Fruit fly (Drosophila melanogaster): ENCODE data around the gene CG17568.

Gene CG17568

DNA sequence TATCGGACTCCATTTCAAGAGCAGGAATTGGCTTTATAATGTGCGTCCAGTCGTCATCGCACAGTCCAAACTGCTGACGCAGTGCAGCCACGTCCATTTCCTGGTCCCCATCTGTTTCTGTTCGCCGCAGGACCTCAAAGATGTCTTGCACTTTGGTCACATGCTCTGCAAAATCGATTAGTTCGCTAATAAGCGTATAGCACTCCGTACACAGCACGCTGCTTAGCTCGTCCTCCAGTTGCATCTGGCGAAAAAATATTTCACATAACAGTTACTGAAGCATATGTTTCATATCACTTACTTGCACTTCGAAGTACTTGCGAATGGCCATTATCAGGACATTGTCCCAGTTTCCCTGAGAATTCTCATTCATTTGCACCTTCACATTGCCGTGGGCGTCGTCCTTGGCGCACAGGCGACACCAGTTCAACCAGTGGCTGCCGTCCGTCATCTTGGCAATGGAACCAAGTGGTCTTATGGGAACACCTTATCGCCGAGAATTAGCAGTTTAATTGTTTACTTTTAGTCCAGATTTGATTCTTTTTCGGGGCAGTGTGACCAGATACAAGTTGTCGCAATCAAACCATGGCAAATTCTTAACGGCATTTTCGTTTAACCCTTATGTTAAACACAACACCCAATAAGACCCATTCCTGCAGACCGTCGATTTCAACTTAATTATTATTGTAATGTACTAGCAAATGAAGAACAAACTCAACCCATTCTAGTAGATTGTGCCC is at the start of gene CG17568:
Gene CG17568, minus strand, starts transcription at position 550 of the 740 bp plus-strand sequence.
- TF ChIP-seq Myc (optimal IDR thresholded peaks at IDR 0.05) (no peak), Sin3A (optimal IDR thresholded peaks at IDR 0.05) (no peak), insv (optimal IDR thresholded peaks at IDR 0.05) (no peak), psq (optimal IDR thresholded peaks at IDR 0.05) (no peak), h (optimal IDR thresholded peaks at IDR 0.05) (no peak), ttk (optimal IDR thresholded peaks at IDR 0.05) (no peak)

DNA sequence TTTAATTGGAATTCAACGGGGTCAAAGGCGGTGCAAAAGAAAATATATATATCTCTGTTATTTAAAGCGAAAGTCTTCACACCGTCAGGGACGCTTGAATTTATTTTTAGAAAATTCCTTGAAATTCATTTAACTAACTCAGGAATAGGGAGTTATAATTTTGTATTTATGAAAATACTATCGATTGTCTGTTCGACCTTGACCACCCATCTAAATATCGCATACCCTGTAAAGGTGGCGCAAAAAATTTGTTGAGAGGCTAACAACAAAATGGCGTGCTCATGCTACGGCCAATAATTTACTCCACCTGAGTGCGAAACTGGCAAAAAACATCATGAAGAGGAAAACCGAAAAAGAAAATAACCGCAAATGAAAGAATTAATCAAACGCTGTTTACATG is 49.0 kb upstream of the CG17568 start:
- no peak for TF ChIP-seq ttk (optimal IDR thresholded peaks at IDR 0.05)
- no peak for TF ChIP-seq psq (optimal IDR thresholded peaks at IDR 0.05)
- TF ChIP-seq Sin3A (optimal IDR thresholded peaks at IDR 0.05) = no peak
- TF ChIP-seq h (optimal IDR thresholded peaks at IDR 0.05) = no peak
- TF ChIP-seq insv (optimal IDR thresholded peaks at IDR 0.05) = no peak
- no peak for TF ChIP-seq Myc (optimal IDR thresholded peaks at IDR 0.05)

DNA sequence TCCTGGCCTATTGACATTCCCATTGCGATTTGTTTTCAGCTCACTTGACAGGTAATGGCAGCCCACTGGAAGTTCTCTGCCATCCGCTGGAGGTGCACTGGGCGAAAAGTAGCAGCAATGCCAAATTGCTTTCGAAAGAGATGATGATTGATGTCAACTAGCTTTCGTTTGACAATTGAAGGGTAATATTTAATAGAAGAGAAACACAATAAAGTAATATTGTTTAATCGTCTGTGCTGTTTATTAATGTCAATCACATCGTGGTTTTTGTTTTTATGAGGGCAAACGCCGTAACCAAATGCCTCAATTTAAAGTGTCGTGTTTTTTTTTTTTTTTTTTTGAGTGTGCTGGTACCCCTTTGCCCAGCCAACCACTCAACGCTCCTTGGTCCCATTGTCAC is 47.6 kb upstream of the CG17568 start:
- TF ChIP-seq insv (optimal IDR thresholded peaks at IDR 0.05) (no peak), h (optimal IDR thresholded peaks at IDR 0.05) (no peak), Myc (optimal IDR thresholded peaks at IDR 0.05) (no peak), Sin3A (optimal IDR thresholded peaks at IDR 0.05) (no peak), psq (optimal IDR thresholded peaks at IDR 0.05) (no peak), ttk (optimal IDR thresholded peaks at IDR 0.05) (no peak)

DNA sequence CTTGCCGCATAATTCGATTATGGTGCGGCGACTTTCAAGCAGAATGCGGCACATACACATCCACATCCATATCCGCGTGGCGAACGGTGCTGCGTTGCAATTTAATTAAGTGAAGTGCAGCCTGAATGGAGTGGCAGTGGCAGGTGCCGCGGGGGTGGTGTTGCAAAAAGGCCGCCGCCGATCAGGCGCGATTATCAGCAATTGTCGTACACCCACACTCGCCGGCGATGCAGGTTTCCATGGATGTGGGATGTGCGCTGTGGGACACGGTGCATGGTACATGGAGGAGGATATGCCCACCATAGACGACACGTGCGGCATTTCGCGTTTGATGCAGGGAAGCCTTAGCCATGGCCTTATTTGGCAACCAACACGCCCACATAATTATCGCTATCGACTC is 46.2 kb upstream of the CG17568 start:
- TF ChIP-seq insv (optimal IDR thresholded peaks at IDR 0.05) (no peak), Myc (optimal IDR thresholded peaks at IDR 0.05) (no peak), ttk (optimal IDR thresholded peaks at IDR 0.05) (no peak), psq (optimal IDR thresholded peaks at IDR 0.05) (no peak), Sin3A (optimal IDR thresholded peaks at IDR 0.05) (no peak), h (optimal IDR thresholded peaks at IDR 0.05) (no peak)

DNA sequence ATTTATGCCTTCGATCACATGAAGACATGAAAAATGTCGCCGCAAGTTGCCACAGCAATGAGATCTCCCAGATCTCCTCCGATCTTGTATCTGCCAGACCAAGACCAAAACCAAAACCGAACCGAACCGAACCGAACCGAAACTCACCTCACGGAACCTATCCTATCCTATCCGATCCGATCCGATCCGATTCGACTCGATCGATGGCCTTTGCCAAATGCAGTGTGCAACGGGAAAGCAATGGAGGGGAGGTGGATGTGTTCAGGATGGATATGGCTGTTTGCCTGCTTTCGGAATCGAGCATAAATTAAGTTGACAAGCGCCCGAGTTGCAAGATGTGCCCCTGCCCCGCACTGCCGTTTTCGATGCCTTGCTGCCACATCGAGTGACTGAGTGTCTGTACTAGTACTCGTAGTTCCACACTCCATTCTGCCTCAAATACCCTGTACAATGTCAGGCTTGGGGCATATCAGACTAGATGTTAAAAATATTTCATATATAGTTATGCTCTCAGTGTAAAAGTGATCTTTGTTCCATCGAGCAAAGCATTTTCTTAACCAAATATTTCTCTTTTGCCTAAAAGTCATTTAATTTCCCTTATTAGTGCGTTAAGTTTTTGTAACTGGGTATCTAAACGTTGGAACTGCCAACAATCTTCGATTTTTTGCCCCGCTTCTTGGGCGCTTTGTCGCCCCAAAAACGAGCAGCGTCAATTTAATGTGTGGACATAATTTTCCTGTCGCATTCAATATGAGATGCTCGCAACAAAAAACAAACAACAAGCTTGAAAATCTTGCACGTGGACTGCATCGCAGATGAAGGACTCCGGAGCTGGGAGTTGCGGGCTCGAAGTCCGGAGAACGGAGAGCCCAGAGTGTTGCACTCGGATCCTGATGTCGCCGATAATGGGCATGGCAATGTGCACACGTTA is 44.7 kb upstream of the CG17568 start:
- TF ChIP-seq psq (optimal IDR thresholded peaks at IDR 0.05) (no peak), ttk (optimal IDR thresholded peaks at IDR 0.05) (no peak), Sin3A (optimal IDR thresholded peaks at IDR 0.05) (no peak), Myc (optimal IDR thresholded peaks at IDR 0.05) (no peak), h (optimal IDR thresholded peaks at IDR 0.05) (no peak), insv (optimal IDR thresholded peaks at IDR 0.05) (no peak)

DNA sequence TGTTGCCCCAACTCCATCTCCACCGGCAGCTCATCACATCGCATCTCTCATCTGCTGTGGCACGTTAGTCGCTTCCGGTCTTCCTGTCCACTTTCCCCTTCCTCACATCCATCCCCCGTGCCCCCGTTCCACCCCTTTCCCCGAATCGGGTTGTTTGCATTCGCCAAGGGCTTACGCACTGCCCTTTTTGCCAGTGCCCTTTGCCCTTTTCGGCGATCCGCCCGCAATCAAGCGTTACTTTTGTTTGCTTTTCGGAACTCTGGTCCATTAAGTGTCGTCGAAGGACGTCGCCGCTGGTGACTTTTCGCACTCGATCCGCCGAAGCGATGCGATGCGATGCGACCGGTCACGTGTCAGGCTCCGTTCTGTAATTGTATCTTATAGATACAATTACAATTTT is 40.8 kb upstream of the CG17568 start:
- no peak for TF ChIP-seq h (optimal IDR thresholded peaks at IDR 0.05)
- TF ChIP-seq psq (optimal IDR thresholded peaks at IDR 0.05) = no peak
- TF ChIP-seq insv (optimal IDR thresholded peaks at IDR 0.05) = no peak
- TF ChIP-seq ttk (optimal IDR thresholded peaks at IDR 0.05) = no peak
- no peak for TF ChIP-seq Myc (optimal IDR thresholded peaks at IDR 0.05)
- TF ChIP-seq Sin3A (optimal IDR thresholded peaks at IDR 0.05) = no peak

DNA sequence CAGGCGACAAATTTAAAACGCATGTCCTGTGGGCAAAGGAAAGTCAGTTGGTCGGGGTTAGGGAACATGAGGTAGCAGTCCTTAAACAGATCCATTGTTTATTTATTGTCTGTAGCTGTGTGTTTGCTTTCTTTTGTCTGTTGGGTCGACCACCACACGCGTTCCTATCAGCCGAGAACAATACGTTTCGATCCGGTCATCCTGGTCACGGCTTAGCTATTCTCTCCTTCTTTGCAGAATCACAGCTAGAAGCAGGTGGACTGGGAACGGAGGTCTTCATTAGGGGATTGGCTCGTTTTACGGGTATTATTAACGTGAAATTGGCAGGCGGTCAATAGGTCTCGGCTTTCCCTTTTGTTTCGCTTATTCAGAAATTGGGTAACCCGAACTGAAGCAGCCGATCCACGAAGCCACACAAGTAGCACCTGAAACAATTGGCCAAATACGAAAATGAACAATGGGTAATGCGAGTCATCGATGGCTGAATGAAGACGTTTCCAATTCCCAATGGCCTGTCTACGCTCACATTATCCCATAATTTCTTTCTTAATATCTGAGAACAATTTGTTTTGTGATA is 38.6 kb upstream of the CG17568 start:
- no peak for TF ChIP-seq psq (optimal IDR thresholded peaks at IDR 0.05)
- TF ChIP-seq Sin3A (optimal IDR thresholded peaks at IDR 0.05) = no peak
- TF ChIP-seq insv (optimal IDR thresholded peaks at IDR 0.05) = no peak
- no peak for TF ChIP-seq h (optimal IDR thresholded peaks at IDR 0.05)
- TF ChIP-seq ttk (optimal IDR thresholded peaks at IDR 0.05) = no peak
- no peak for TF ChIP-seq Myc (optimal IDR thresholded peaks at IDR 0.05)

DNA sequence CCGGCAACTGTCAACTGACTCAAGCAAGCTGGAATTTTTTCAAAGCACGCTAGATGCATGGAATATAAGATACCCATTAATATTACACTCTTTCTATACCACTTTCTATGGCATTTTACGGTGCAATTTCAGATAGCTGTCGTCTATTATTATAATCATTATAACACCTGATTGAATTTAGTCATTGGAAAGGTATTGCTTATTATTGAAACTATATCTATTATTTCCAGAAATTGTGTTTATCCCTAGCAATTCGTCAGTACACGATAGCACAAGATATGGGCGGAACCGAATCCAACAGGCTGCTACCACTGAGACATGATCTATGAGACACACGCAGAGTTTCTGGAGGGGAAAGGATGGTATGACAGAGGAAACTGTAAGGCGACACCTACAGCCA is 38.0 kb upstream of the CG17568 start:
- TF ChIP-seq Myc (optimal IDR thresholded peaks at IDR 0.05) (no peak), insv (optimal IDR thresholded peaks at IDR 0.05) (no peak), h (optimal IDR thresholded peaks at IDR 0.05) (no peak)

DNA sequence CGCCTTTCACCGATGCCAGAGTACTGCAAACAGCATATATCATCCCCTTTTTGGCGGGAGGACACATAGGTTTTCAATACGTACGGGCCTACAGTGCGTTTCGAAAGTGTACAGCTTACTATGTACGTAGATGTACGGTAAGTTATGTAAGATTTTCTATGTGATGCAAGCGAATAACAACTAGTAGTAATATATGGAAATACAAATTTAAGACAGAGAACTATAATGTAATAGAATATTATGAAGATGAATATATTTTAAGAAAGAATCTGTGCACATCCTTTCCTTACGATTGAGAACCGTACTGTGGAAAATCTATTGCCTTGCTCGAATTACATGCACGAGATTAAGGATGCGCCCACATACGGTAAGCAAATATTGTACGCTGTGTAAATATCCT is 36.4 kb upstream of the CG17568 start:
- TF ChIP-seq ttk (optimal IDR thresholded peaks at IDR 0.05) (no peak), h (optimal IDR thresholded peaks at IDR 0.05) (no peak), Myc (optimal IDR thresholded peaks at IDR 0.05) (no peak), insv (optimal IDR thresholded peaks at IDR 0.05) (no peak), psq (optimal IDR thresholded peaks at IDR 0.05) (no peak), Sin3A (optimal IDR thresholded peaks at IDR 0.05) (no peak)

DNA sequence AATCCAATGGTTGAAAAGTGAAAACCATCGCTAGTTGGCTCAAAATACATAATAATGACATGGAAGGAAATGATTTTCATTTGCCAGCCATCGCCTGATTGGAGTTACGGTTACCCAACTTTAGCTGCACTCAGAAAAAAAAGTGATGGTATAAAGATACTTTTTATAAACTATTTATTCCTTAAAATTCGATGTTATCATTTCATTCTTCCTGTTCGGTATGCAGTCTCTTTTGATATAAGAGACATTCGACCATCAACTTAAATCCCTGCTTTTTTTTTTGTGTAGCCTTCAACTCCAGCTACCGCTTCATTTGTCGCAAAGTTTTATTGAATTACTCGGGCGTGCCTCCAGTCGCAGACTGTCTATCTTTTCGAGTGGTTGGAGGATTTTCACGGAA is 30.9 kb upstream of the CG17568 start:
- TF ChIP-seq Sin3A (optimal IDR thresholded peaks at IDR 0.05) (no peak), insv (optimal IDR thresholded peaks at IDR 0.05) (no peak), ttk (optimal IDR thresholded peaks at IDR 0.05) (no peak), Myc (optimal IDR thresholded peaks at IDR 0.05) (no peak), psq (optimal IDR thresholded peaks at IDR 0.05) (no peak), h (optimal IDR thresholded peaks at IDR 0.05) (no peak)

DNA sequence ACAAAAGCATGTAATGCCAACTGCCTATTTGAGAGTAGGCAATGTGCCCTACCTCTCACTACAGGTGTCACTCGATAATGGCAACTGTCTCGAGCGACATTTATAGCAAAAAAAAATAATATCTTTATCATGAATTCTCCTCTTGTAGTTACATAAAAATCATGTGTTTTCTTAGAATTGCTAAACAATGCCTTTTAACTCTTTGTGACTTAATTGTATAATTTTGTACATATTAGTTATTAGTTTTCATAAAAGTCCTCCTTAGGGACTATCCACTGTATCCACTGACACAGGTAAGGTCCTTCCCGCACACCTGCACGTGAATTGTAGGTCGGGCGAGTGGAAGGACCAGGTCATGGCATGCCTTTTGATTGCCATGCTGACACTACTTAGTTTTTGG is 27.4 kb upstream of the CG17568 start:
- no peak for TF ChIP-seq insv (optimal IDR thresholded peaks at IDR 0.05)
- no peak for TF ChIP-seq Myc (optimal IDR thresholded peaks at IDR 0.05)
- TF ChIP-seq Sin3A (optimal IDR thresholded peaks at IDR 0.05) = no peak
- no peak for TF ChIP-seq h (optimal IDR thresholded peaks at IDR 0.05)
- TF ChIP-seq psq (optimal IDR thresholded peaks at IDR 0.05) = no peak
- TF ChIP-seq ttk (optimal IDR thresholded peaks at IDR 0.05) = no peak

DNA sequence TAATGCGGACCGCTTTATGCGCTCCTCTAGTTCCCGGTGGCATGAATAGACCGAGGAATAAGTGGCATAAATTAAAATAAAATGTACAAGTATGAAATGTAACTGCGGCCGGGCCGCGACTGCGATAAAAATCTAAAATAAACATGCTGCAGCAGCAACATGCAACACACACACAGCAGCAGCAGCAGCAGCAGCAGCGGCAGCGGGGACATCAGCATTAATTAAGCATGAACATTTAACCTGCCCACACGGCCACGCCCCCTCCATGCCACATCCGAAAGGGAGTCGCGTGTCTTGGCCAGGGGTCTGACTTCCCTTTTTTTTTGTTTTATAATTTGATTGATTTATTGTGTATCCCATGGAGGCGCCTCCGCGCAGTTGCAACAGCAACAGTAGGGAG is 23.0 kb upstream of the CG17568 start:
- TF ChIP-seq ttk (optimal IDR thresholded peaks at IDR 0.05) = no peak
- no peak for TF ChIP-seq psq (optimal IDR thresholded peaks at IDR 0.05)
- TF ChIP-seq Sin3A (optimal IDR thresholded peaks at IDR 0.05) = no peak
- no peak for TF ChIP-seq insv (optimal IDR thresholded peaks at IDR 0.05)
- no peak for TF ChIP-seq h (optimal IDR thresholded peaks at IDR 0.05)
- no peak for TF ChIP-seq Myc (optimal IDR thresholded peaks at IDR 0.05)
